Worm (Caenorhabditis elegans): ENCODE measurements around the gene Y47D7A.3.

- TF ChIP-seq alr-1 (tag; optimal IDR thresholded peaks at IDR 0.05) (no peak), nhr-25 (tag; optimal IDR thresholded peaks at IDR 0.05) (no peak), nhr-6 (tag; optimal IDR thresholded peaks at IDR 0.05) (no peak), lin-13 (GFP tag; optimal IDR thresholded peaks at IDR 0.05) (no peak), dmd-4 (tag; optimal IDR thresholded peaks at IDR 0.05) (no peak), ama-1 (optimal IDR thresholded peaks at IDR 0.05) (no peak), mbf-1 (tag; optimal IDR thresholded peaks at IDR 0.05) (no peak), unc-39 (tag; optimal IDR thresholded peaks at IDR 0.05) (no peak), sma-9 (GFP tag; optimal IDR thresholded peaks at IDR 0.05) (no peak), sma-9 (tag; optimal IDR thresholded peaks at IDR 0.05) (no peak), skn-1 (tag; optimal IDR thresholded peaks at IDR 0.05) (no peak), nhr-12 (tag; optimal IDR thresholded peaks at IDR 0.05) (no peak), ztf-4 (tag; optimal IDR thresholded peaks at IDR 0.05) (no peak), elt-1 (tag; optimal IDR thresholded peaks at IDR 0.05) (no peak), nhr-237 (tag; optimal IDR thresholded peaks at IDR 0.05) (no peak)
Observed at ce11 chrV:4377622-4378021, 33.1 kb upstream of the Y47D7A.3 start, which contains the start of gene F32D1.8.
